Worm (Caenorhabditis elegans) whole organism, L2 larva: ENCODE data around the gene ZK938.11.
"Not testable (repeated sequence)": the region's sequence is repeated elsewhere in the genome, so short reads cannot be mapped to it uniquely, and the experiment has no call there.

ENCODE experiments used
- ZK546.5 ChIP-seq: sonication (generic microtip); optimal IDR thresholded peaks from 2 replicates; lab custom pipeline; 2017; ENCODE audit warnings: missing biosample characterization, missing genetic modification characterization
- ceh-16 ChIP-seq: fragments of 150-350 bp; optimal IDR thresholded peaks from 2 replicates; lab custom pipeline; 2014; ENCODE audit warnings: missing biosample characterization, missing genetic modification characterization
- dmd-4 ChIP-seq: sonication (generic microtip); optimal IDR thresholded peaks from 2 replicates; lab custom pipeline; 2017; ENCODE audit warnings: missing biosample characterization, missing genetic modification characterization
- fos-1 ChIP-seq: fragments of 150-350 bp; optimal IDR thresholded peaks from 2 replicates; lab custom pipeline; 2014; ENCODE audit warnings: missing biosample characterization, missing genetic modification characterization
- lin-11 ChIP-seq: fragments of 150-350 bp; sonication (generic microtip); optimal IDR thresholded peaks from 2 replicates; lab custom pipeline; 2014; ENCODE audit warnings: missing biosample characterization, missing genetic modification characterization, inconsistent platforms, mixed read lengths
- nhr-12 ChIP-seq: fragments of 150-350 bp; optimal IDR thresholded peaks from 2 replicates; lab custom pipeline; 2014; ENCODE audit warnings: missing biosample characterization, missing genetic modification characterization
- snpc-4 ChIP-seq: fragments of 150-350 bp; optimal IDR thresholded peaks from 2 replicates; lab custom pipeline; 2014; ENCODE audit warnings: missing biosample characterization, missing genetic modification characterization
- unc-62 ChIP-seq: fragments of 150-350 bp; optimal IDR thresholded peaks from 2 replicates; lab custom pipeline; 2014; ENCODE audit warnings: missing biosample characterization, missing genetic modification reagents, missing genetic modification characterization
- zag-1 ChIP-seq: fragments of 150-350 bp; optimal IDR thresholded peaks from 2 replicates; lab custom pipeline; 2014; ENCODE audit warnings: missing biosample characterization, missing genetic modification characterization
- ztf-11 ChIP-seq: sonication (generic microtip); optimal IDR thresholded peaks from 2 replicates; lab custom pipeline; 2017; ENCODE audit warnings: missing biosample characterization, missing genetic modification characterization

DNA sequence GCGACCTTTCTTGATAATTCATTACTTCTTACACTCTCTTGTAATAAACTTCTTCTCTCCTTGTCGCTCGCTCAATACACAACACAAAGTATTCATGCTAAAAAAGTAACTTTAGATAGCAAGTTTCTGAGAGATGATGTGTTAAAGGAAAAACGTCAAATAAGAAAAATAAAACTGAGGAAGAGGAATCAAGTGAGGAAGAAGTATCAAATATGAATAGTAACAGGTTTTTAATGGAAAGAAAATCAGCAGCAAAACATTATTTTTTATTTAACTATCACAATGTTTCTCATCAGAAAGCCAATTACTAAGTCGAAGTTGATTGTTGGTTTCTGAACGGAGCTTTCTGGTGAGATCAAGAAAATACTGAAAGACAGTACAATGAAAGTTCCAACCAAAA is 26.2 kb upstream of the ZK938.11 start, which contains the start of gene chil-1:
- TF ChIP-seq zag-1 (tag; lab: Kevin White, UChicago); ceh-16 (tag; lab: Kevin White, UChicago); fos-1 (tag; lab: Kevin White, UChicago); unc-62 (GFP tag; lab: Kevin White, UChicago); dmd-4; ZK546.5 (tag; lab: Kevin White, UChicago); snpc-4 (tag; lab: Kevin White, UChicago); ztf-11 (tag; lab: Kevin White, UChicago); lin-11 (tag; lab: Kevin White, UChicago); nhr-12 (tag; lab: Kevin White, UChicago): not testable (repeated sequence)
